Fruit fly (Drosophila melanogaster) whole organism, adult: ENCODE results near the gene gt.

Experiments used
- CG1620 ChIP-seq: fragments of 200-800 bp; sonication (Bioruptor generic); optimal IDR thresholded peaks from 2 replicates; lab custom pipeline; 2016; ENCODE audit warnings: missing biosample characterization, missing genetic modification characterization
- CG5204 ChIP-seq: fragments of 200-800 bp; sonication (Bioruptor generic); optimal IDR thresholded peaks from 2 replicates; lab custom pipeline; 2016; ENCODE audit warnings: missing biosample characterization, missing genetic modification characterization
- CG7045 ChIP-seq: fragments of 200-800 bp; sonication (Bioruptor generic); optimal IDR thresholded peaks from 2 replicates; lab custom pipeline; 2017; ENCODE audit warnings: missing biosample characterization, mild to moderate bottlenecking, missing genetic modification characterization
- CG7101 ChIP-seq: fragments of 200-800 bp; sonication (Bioruptor generic); optimal IDR thresholded peaks from 2 replicates; lab custom pipeline; 2018; ENCODE audit warnings: missing biosample characterization, mild to moderate bottlenecking, missing genetic modification characterization, moderate library complexity
- Clk ChIP-seq: fragments of 200-800 bp; sonication (Bioruptor generic); optimal IDR thresholded peaks from 2 replicates; lab custom pipeline; 2017; ENCODE audit warnings: missing biosample characterization, missing genetic modification characterization
- bab1 ChIP-seq: fragments of 200-800 bp; sonication (Bioruptor generic); optimal IDR thresholded peaks from 3 replicates; lab custom pipeline; 2019; ENCODE audit warnings: missing biosample characterization, mild to moderate bottlenecking, missing genetic modification characterization, moderate library complexity
- pad ChIP-seq: fragments of 200-800 bp; sonication (Bioruptor generic); optimal IDR thresholded peaks from 3 replicates; lab custom pipeline; 2017; ENCODE audit warnings: missing biosample characterization, missing genetic modification characterization, mild to moderate bottlenecking, moderate library complexity, missing genetic modification reagents

- no peak for TF ChIP-seq CG1620 (GFP tag; lab: Kevin White, UChicago)
- no peak for TF ChIP-seq pad (GFP tag; lab: Kevin White, UChicago)
- TF ChIP-seq Clk (GFP tag; lab: Kevin White, UChicago), result no peak
- no peak for TF ChIP-seq CG7045 (GFP tag; lab: Kevin White, UChicago)
- TF ChIP-seq CG7101 (tag; lab: Kevin White, UChicago), result no peak
- TF ChIP-seq CG5204 (GFP tag; lab: Kevin White, UChicago), result no peak
- TF ChIP-seq bab1 (GFP tag; lab: Kevin White, UChicago), result no peak
These were observed 36.9 kb upstream of the gt start for dm6 chrX:2465687-2466086.
